Fruit fly (Drosophila melanogaster): ENCODE results near the gene msi.

The msi gene

dm6 chr3R:25476744-25477143 lies 39.2 kb upstream of the msi start, which contains the start of the genes CG4553 and MED28 (continued):
- TF ChIP-seq vvl (GFP tag; IDR thresholded peaks at IDR 0.05) (0 out of 2 replicates have a peak, but pooled peaks have one; percentile 28), aop (GFP tag; IDR thresholded peaks at IDR 0.05) (no peak), pros (GFP tag; optimal IDR thresholded peaks at IDR 0.05) (no peak), Ada2b (GFP tag; IDR thresholded peaks at IDR 0.05) (no peak), chinmo (GFP tag; IDR thresholded peaks at IDR 0.05; ENCODE audit: partially characterized antibody) (peak; percentile 74; the same call in 2 of the 4 replicates), CG11085 (GFP tag; IDR thresholded peaks at IDR 0.05) (no peak), unc-4 (GFP tag; IDR thresholded peaks at IDR 0.05; ENCODE audit: partially characterized antibody) (peak; percentile 86), repo (GFP tag; optimal IDR thresholded peaks at IDR 0.05) (no peak), MESR4 (GFP tag; optimal IDR thresholded peaks at IDR 0.05) (peak; percentile 58), CG18619 (GFP tag; optimal IDR thresholded peaks at IDR 0.05) (no peak), crol (GFP tag; IDR thresholded peaks at IDR 0.05) (no peak), CG10274 (GFP tag; optimal IDR thresholded peaks at IDR 0.05) (no peak), CG6791 (GFP tag; IDR thresholded peaks at IDR 0.05; ENCODE audit: partially characterized antibody) (peak; percentile 84), bbx (GFP tag; IDR thresholded peaks at IDR 0.05; ENCODE audit: partially characterized antibody) (peak; percentile 87), caup (GFP tag; optimal IDR thresholded peaks at IDR 0.05; ENCODE audit: severe bottlenecking) (no peak), ato (GFP tag; IDR thresholded peaks at IDR 0.05; ENCODE audit: partially characterized antibody) (peak; percentile 88), CG14441 (GFP tag; IDR thresholded peaks at IDR 0.05) (no peak), tx (GFP tag; optimal IDR thresholded peaks at IDR 0.05) (no peak), ken (GFP tag; IDR thresholded peaks at IDR 0.05) (no peak), MBD-R2 (GFP tag; IDR thresholded peaks at IDR 0.05) (peak; percentile 93), CG10959 (GFP tag; IDR thresholded peaks at IDR 0.05) (no peak), CG2116 (GFP tag; optimal IDR thresholded peaks at IDR 0.05) (peak; percentile 82), tin (GFP tag; optimal IDR thresholded peaks at IDR 0.05) (no peak), CG15073 (GFP tag; optimal IDR thresholded peaks at IDR 0.05) (no peak), Pdp1 (GFP tag; optimal IDR thresholded peaks at IDR 0.05) (peak in 1 of 2 experiments; percentile 92), Neu2 (GFP tag; optimal IDR thresholded peaks at IDR 0.05; ENCODE audit: borderline replicate concordance) (no peak), H15 (GFP tag; IDR thresholded peaks at IDR 0.05) (no peak), CG3281 (GFP tag; optimal IDR thresholded peaks at IDR 0.05) (no peak), fd102C (GFP tag; optimal IDR thresholded peaks at IDR 0.05) (no peak), tll (GFP tag; optimal IDR thresholded peaks at IDR 0.05) (no peak), tna (GFP tag; IDR thresholded peaks at IDR 0.05; ENCODE audit: partially characterized antibody) (peak; percentile 78), odd (GFP tag; optimal IDR thresholded peaks at IDR 0.05) (no peak), p53 (GFP tag; optimal IDR thresholded peaks at IDR 0.05) (no peak), Camta (GFP tag; optimal IDR thresholded peaks at IDR 0.05) (no peak), tap (tag; optimal IDR thresholded peaks at IDR 0.05) (no peak), CTCF (GFP tag; optimal IDR thresholded peaks at IDR 0.05) (peak; percentile 22), CG3838 (GFP tag; optimal IDR thresholded peaks at IDR 0.05) (no peak), CG9609 (GFP tag; optimal IDR thresholded peaks at IDR 0.05) (no peak), amos (GFP tag; IDR thresholded peaks at IDR 0.05; ENCODE audit: partially characterized antibody) (peak; percentile 85), CG13775 (GFP tag; optimal IDR thresholded peaks at IDR 0.05) (no peak), chif (GFP tag; optimal IDR thresholded peaks at IDR 0.05) (no peak), BEAF-32 (GFP tag; optimal IDR thresholded peaks at IDR 0.05) (peak; percentile 76), HLH4C (GFP tag; IDR thresholded peaks at IDR 0.05; ENCODE audit: partially characterized antibody) (peak; percentile 85), CG3065 (GFP tag; optimal IDR thresholded peaks at IDR 0.05) (no peak), Nf-YB (GFP tag; optimal IDR thresholded peaks at IDR 0.05) (no peak), CG8281 (tag; optimal IDR thresholded peaks at IDR 0.05) (no peak), pzg (GFP tag; optimal IDR thresholded peaks at IDR 0.05) (peak; percentile 50), CG7963 (GFP tag; IDR thresholded peaks at IDR 0.05; ENCODE audit: partially characterized antibody) (peak; percentile 75), lab (GFP tag; optimal IDR thresholded peaks at IDR 0.05) (no peak), jing (GFP tag; optimal IDR thresholded peaks at IDR 0.05) (no peak)
